Worm (Caenorhabditis elegans) whole organism, early embryonic: ENCODE data around the gene srbc-24.

ENCODE experiments used
- B0310.2 ChIP-seq: sonication (generic microtip); optimal IDR thresholded peaks from 2 replicates; lab custom pipeline; 2016; ENCODE audit warnings: mild to moderate bottlenecking, missing genetic modification characterization, missing compliant biosample characterization
- F13C5.2 ChIP-seq: sonication (generic microtip); optimal IDR thresholded peaks from 2 replicates; lab custom pipeline; 2017; ENCODE audit warnings: mild to moderate bottlenecking, missing genetic modification characterization, inconsistent platforms, missing compliant biosample characterization
- ama-1 ChIP-seq: fragments of 150-350 bp; optimal IDR thresholded peaks from 2 replicates; lab custom pipeline; 2014
- ceh-13 ChIP-seq: fragments of 200-800 bp; sonication (Bioruptor generic); optimal IDR thresholded peaks from 2 replicates; lab custom pipeline; 2018; ENCODE audit warnings: mild to moderate bottlenecking, missing genetic modification characterization, missing compliant biosample characterization
- ceh-36 ChIP-seq: sonication (generic microtip); optimal IDR thresholded peaks from 2 replicates; lab custom pipeline; 2016; ENCODE audit warnings: missing genetic modification characterization, inconsistent platforms, missing compliant biosample characterization
- flt-1 ChIP-seq: fragments of 200-800 bp; sonication (Bioruptor generic); IDR thresholded peaks from 2 replicates; pipeline ENCODE4 v1.3.6; 2022; ENCODE audit warnings: missing genetic modification characterization, missing compliant biosample characterization
- hmbx-1 ChIP-seq: sonication (generic microtip); optimal IDR thresholded peaks from 2 replicates; lab custom pipeline; 2016; ENCODE audit warnings: mild to moderate bottlenecking, missing genetic modification characterization, missing compliant biosample characterization
- hmg-4 ChIP-seq: fragments of 200-800 bp; sonication (Bioruptor generic); optimal IDR thresholded peaks from 2 replicates; lab custom pipeline; 2018; ENCODE audit warnings: mild to moderate bottlenecking, missing genetic modification characterization, missing compliant biosample characterization
- hnd-1 ChIP-seq: sonication (generic microtip); optimal IDR thresholded peaks from 2 replicates; lab custom pipeline; 2016; ENCODE audit warnings: missing genetic modification characterization, missing compliant biosample characterization
- pes-1 ChIP-seq: fragments of 200-800 bp; sonication (Bioruptor generic); IDR thresholded peaks from 2 replicates; pipeline ENCODE4 v1.3.6; 2022; ENCODE audit warnings: missing genetic modification reagents, missing genetic modification characterization, missing compliant biosample characterization
- scrt-1 ChIP-seq: fragments of 200-800 bp; sonication (Bioruptor generic); IDR thresholded peaks from 2 replicates; pipeline ENCODE4 v1.3.6; 2022; ENCODE audit warnings: missing genetic modification characterization, missing compliant biosample characterization
- tbx-37 ChIP-seq: fragments of 200-800 bp; sonication (Bioruptor generic); conservative IDR thresholded peaks from 2 replicates; pipeline ENCODE4 v1.3.6; 2022; ENCODE audit warnings: missing genetic modification reagents, missing genetic modification characterization, missing compliant biosample characterization
- tra-4 ChIP-seq: sonication (generic microtip); optimal IDR thresholded peaks from 2 replicates; lab custom pipeline; 2017; ENCODE audit warnings: missing genetic modification characterization, missing compliant biosample characterization

DNA sequence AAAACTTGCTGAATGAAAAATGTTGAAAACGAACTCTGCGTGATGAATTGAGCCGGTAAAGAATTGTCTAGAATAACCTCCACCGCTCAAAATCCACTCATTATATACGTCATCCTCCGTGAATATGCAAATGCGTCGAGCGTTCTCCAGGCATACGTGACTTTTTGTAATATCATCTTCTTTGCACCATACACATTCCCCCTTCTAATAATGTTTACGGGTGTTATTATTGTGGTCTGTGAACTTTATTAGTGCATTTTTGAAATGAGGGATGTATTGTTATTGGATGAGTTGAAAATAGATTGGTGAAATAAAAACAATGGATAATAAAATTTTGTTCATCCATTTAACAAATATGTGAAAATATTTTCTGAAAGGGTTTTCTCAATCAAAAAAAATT, 11.6 kb upstream of the srbc-24 start, which contains the start of gene F22F7.7:
- TF ChIP-seq ama-1 (lab: Kevin White, UChicago) (no peak), F13C5.2 (tag; lab: Kevin White, UChicago) (no peak), pes-1 (GFP tag; lab: Robert Waterston, UW) (no peak), tra-4 (tag; lab: Kevin White, UChicago) (no peak), hnd-1 (tag; lab: Kevin White, UChicago) (no peak), scrt-1 (GFP tag; lab: Robert Waterston, UW) (no peak), hmbx-1 (tag; lab: Kevin White, UChicago) (no peak), ceh-13 (GFP tag; lab: Kevin White, UChicago) (no peak), hmg-4 (GFP tag; lab: Kevin White, UChicago) (no peak), tbx-37 (GFP tag; lab: Robert Waterston, UW) (no peak), B0310.2 (tag; lab: Kevin White, UChicago) (no peak), ceh-36 (tag; lab: Kevin White, UChicago) (no peak), flt-1 (GFP tag; lab: Robert Waterston, UW) (no peak)
